Worm (Caenorhabditis elegans) whole organism, L2 larva: ENCODE measurements around the gene pes-8.

ENCODE experiments used
- C34F6.9 ChIP-seq: fragments of 150-350 bp; optimal IDR thresholded peaks from 2 replicates; lab custom pipeline; 2014; ENCODE audit warnings: missing biosample characterization, missing genetic modification characterization
- ama-1 ChIP-seq: fragments of 150-350 bp; optimal IDR thresholded peaks from 2 replicates; lab custom pipeline; 2018; ENCODE audit warnings: inconsistent platforms
- ceh-82 ChIP-seq: fragments of 150-350 bp; optimal IDR thresholded peaks from 2 replicates; lab custom pipeline; 2014; ENCODE audit warnings: missing biosample characterization, missing genetic modification characterization
- egl-27 ChIP-seq: sonication (generic microtip); optimal IDR thresholded peaks from 3 replicates; lab custom pipeline; 2017; ENCODE audit warnings: missing biosample characterization, missing genetic modification reagents, missing genetic modification characterization
- elt-1 ChIP-seq: fragments of 150-350 bp; optimal IDR thresholded peaks from 2 replicates; lab custom pipeline; 2014; ENCODE audit warnings: missing biosample characterization, missing genetic modification characterization
- lin-11 ChIP-seq: fragments of 150-350 bp; sonication (generic microtip); optimal IDR thresholded peaks from 2 replicates; lab custom pipeline; 2014; ENCODE audit warnings: missing biosample characterization, missing genetic modification characterization, inconsistent platforms, mixed read lengths
- mdl-1 ChIP-seq, 2 experiments: fragments of 150-350 bp in 1 of 2; sonication (generic microtip) in 1 of 2; optimal IDR thresholded peaks; 2 replicates each; lab custom pipeline; 2017; ENCODE audit warnings: missing biosample characterization in 2 of 2, missing genetic modification characterization in 2 of 2
- unc-39 ChIP-seq: fragments of 150-350 bp; optimal IDR thresholded peaks from 2 replicates; lab custom pipeline; 2014; ENCODE audit warnings: missing biosample characterization, missing genetic modification characterization
- unc-62 ChIP-seq: fragments of 150-350 bp; optimal IDR thresholded peaks from 2 replicates; lab custom pipeline; 2014; ENCODE audit warnings: missing biosample characterization, missing genetic modification reagents, missing genetic modification characterization
- zag-1 ChIP-seq: fragments of 150-350 bp; optimal IDR thresholded peaks from 2 replicates; lab custom pipeline; 2014; ENCODE audit warnings: missing biosample characterization, missing genetic modification characterization

ce11 chrX:9300379-9300778 lies 48.8 kb downstream of the pes-8 start:
- TF ChIP-seq ceh-82 (tag; lab: Kevin White, UChicago) = no peak
- no peak for TF ChIP-seq ama-1 (lab: Kevin White, UChicago)
- TF ChIP-seq egl-27 (tag; lab: Kevin White, UChicago) = no peak
- TF ChIP-seq zag-1 (tag; lab: Kevin White, UChicago) = no peak
- no peak for TF ChIP-seq lin-11 (tag; lab: Kevin White, UChicago)
- TF ChIP-seq C34F6.9 = no peak
- TF ChIP-seq unc-39 (tag; lab: Kevin White, UChicago) = no peak
- no peak for TF ChIP-seq mdl-1 (tag; optimal IDR thresholded peaks at IDR 0.05; lab: Kevin White, UChicago)
- no peak for TF ChIP-seq unc-62 (GFP tag; lab: Kevin White, UChicago)
- no peak for TF ChIP-seq elt-1 (tag; lab: Kevin White, UChicago)
